Worm (Caenorhabditis elegans) whole organism, L1 larva: ENCODE data around the gene dbl-1.

Source experiments
- mep-1 ChIP-seq: fragments of 150-350 bp; optimal IDR thresholded peaks from 2 replicates; lab custom pipeline; 2014; ENCODE audit warnings: missing biosample characterization, missing genetic modification characterization
- nhr-20 ChIP-seq: sonication (generic microtip); optimal IDR thresholded peaks from 2 replicates; lab custom pipeline; 2016; ENCODE audit warnings: mild to moderate bottlenecking, missing genetic modification characterization, missing compliant biosample characterization

ce11 chrV:6769440-6769839 lies 11.5 kb downstream of the dbl-1 start:
- TF ChIP-seq nhr-20 (tag; lab: Kevin White, UChicago) (no peak), mep-1 (tag; lab: Kevin White, UChicago) (no peak)
